Fruit fly (Drosophila melanogaster): ENCODE results near the gene loqs.

loqs gene

dm6 chr2L:13430919-13431502 lies 48.6 kb downstream of the loqs start (continued):
- TF ChIP-seq Hr39 (GFP tag; optimal IDR thresholded peaks at IDR 0.05) (no peak), eg (GFP tag; IDR thresholded peaks at IDR 0.05) (no peak), Blimp-1 (GFP tag; optimal IDR thresholded peaks at IDR 0.05) (no peak), CG11762 (GFP tag; optimal IDR thresholded peaks at IDR 0.05; ENCODE audit: insufficient read depth) (no peak), CG6163 (GFP tag; IDR thresholded peaks at IDR 0.05) (no peak), CG11294 (GFP tag; IDR thresholded peaks at IDR 0.05) (no peak), Met (GFP tag; optimal IDR thresholded peaks at IDR 0.05) (no peak), CG6854 (GFP tag; optimal IDR thresholded peaks at IDR 0.05) (no peak), pdm3 (GFP tag; optimal IDR thresholded peaks at IDR 0.05) (no peak), fkh (GFP tag; optimal IDR thresholded peaks at IDR 0.05) (no peak), net (GFP tag; optimal IDR thresholded peaks at IDR 0.05) (no peak), OdsH (GFP tag; optimal IDR thresholded peaks at IDR 0.05) (peak; percentile 13), Ets96B (tag; optimal IDR thresholded peaks at IDR 0.05) (no peak), Eip78C (GFP tag) (no peak), svp (GFP tag) (no peak), CG34406 (GFP tag; optimal IDR thresholded peaks at IDR 0.05) (no peak), Hr38 (GFP tag; optimal IDR thresholded peaks at IDR 0.05) (no peak), CG8319 (GFP tag; optimal IDR thresholded peaks at IDR 0.05) (no peak), vri (GFP tag; optimal IDR thresholded peaks at IDR 0.05) (no peak), CG16779 (tag; optimal IDR thresholded peaks at IDR 0.05) (no peak), Sox102F (GFP tag; optimal IDR thresholded peaks at IDR 0.05) (no peak), CG8119 (GFP tag; IDR thresholded peaks at IDR 0.05) (peak; percentile 61), cyc (GFP tag; optimal IDR thresholded peaks at IDR 0.05) (no peak), fd59A (GFP tag; optimal IDR thresholded peaks at IDR 0.05) (no peak), CG3919 (GFP tag; optimal IDR thresholded peaks at IDR 0.05) (no peak), CG4318 (GFP tag; optimal IDR thresholded peaks at IDR 0.05) (peak; percentile 5), salr (GFP tag; optimal IDR thresholded peaks at IDR 0.05) (peak in 1 of 2 experiments; percentile 44), acj6 (GFP tag; optimal IDR thresholded peaks at IDR 0.05) (peak; percentile 4), Ets21C (GFP tag; optimal IDR thresholded peaks at IDR 0.05) (no peak), CG10631 (GFP tag; optimal IDR thresholded peaks at IDR 0.05) (no peak), ss (GFP tag; optimal IDR thresholded peaks at IDR 0.05) (no peak)

dm6 chr2L:13434795-13435634 lies 52.6 kb downstream of the loqs start, which contains the start of gene Tehao:
Gene Tehao, plus strand, starts transcription at chr2L:13435622.
- no peak for TF ChIP-seq Gug (GFP tag; IDR thresholded peaks at IDR 0.05)
- peak; percentile 60 for TF ChIP-seq vri (GFP tag; optimal IDR thresholded peaks at IDR 0.05)
- no peak for TF ChIP-seq salr (GFP tag; optimal IDR thresholded peaks at IDR 0.05)
- TF ChIP-seq Sox15 (GFP tag; optimal IDR thresholded peaks at IDR 0.05) = no peak
- peak; percentile 78 for TF ChIP-seq svp (GFP tag)
- TF ChIP-seq Ets21C (GFP tag; optimal IDR thresholded peaks at IDR 0.05) = no peak
- TF ChIP-seq achi (GFP tag; optimal IDR thresholded peaks at IDR 0.05) = no peak
- no peak for TF ChIP-seq Ets96B (tag; optimal IDR thresholded peaks at IDR 0.05)
- TF ChIP-seq CG6854 (GFP tag; optimal IDR thresholded peaks at IDR 0.05) = no peak
